Fruit fly (Drosophila melanogaster): ENCODE measurements around the gene CG10479.

Gene CG10479

dm6 chr3L:5974575-5975421 is 1.0 kb downstream of the CG10479 start (continued):
- TF ChIP-seq hth (optimal IDR thresholded peaks at IDR 0.05) (no peak), CG7839 (tag; optimal IDR thresholded peaks at IDR 0.05) (peak; percentile 4), CG1602 (GFP tag; optimal IDR thresholded peaks at IDR 0.05) (peak; percentile 26), CG4617 (GFP tag; optimal IDR thresholded peaks at IDR 0.05; ENCODE audit: borderline replicate concordance) (no peak), slou (GFP tag; optimal IDR thresholded peaks at IDR 0.05) (no peak), exex (tag; optimal IDR thresholded peaks at IDR 0.05) (no peak), CG6254 (GFP tag; optimal IDR thresholded peaks at IDR 0.05) (peak; percentile 66), CG6175 (GFP tag; IDR thresholded peaks at IDR 0.05) (no peak), CG9215 (GFP tag; IDR thresholded peaks at IDR 0.05) (no peak), HmgD (GFP tag; optimal IDR thresholded peaks at IDR 0.05) (no peak), H15 (GFP tag; IDR thresholded peaks at IDR 0.05) (no peak), CG1792 (GFP tag; optimal IDR thresholded peaks at IDR 0.05) (peak; percentile 59), schlank (tag; optimal IDR thresholded peaks at IDR 0.05) (no peak), CG8290 (GFP tag; optimal IDR thresholded peaks at IDR 0.05) (peak; percentile 53), CG8290 (tag; optimal IDR thresholded peaks at IDR 0.05) (peak in 1 of 2 experiments; percentile 79), MBD-R2 (GFP tag; IDR thresholded peaks at IDR 0.05) (no peak), Meics (GFP tag; optimal IDR thresholded peaks at IDR 0.05) (no peak), phol (tag; optimal IDR thresholded peaks at IDR 0.05) (peak; percentile 10), ase (GFP tag; IDR thresholded peaks at IDR 0.05) (no peak), Nf-YB (GFP tag; optimal IDR thresholded peaks at IDR 0.05) (peak; percentile 1), Dbx (GFP tag; IDR thresholded peaks at IDR 0.05) (no peak), stwl (tag; optimal IDR thresholded peaks at IDR 0.05) (no peak), CG42726 (GFP tag; IDR thresholded peaks at IDR 0.05; ENCODE audit: partially characterized antibody) (no peak), Myb (GFP tag; optimal IDR thresholded peaks at IDR 0.05) (no peak), CG15514 (GFP tag; optimal IDR thresholded peaks at IDR 0.05) (no peak), sob (GFP tag; IDR thresholded peaks at IDR 0.05) (no peak), ttk (GFP tag; IDR thresholded peaks at IDR 0.05) (no peak), Poxn (GFP tag; IDR thresholded peaks at IDR 0.05) (no peak), knrl (GFP tag; IDR thresholded peaks at IDR 0.05; ENCODE audit: partially characterized antibody) (no peak), bsh (GFP tag; optimal IDR thresholded peaks at IDR 0.05) (peak in 1 of 2 experiments; percentile 66), CG15269 (tag; optimal IDR thresholded peaks at IDR 0.05) (peak; percentile 44), CG31224 (GFP tag; IDR thresholded peaks at IDR 0.05) (no peak), CG34422 (GFP tag; IDR thresholded peaks at IDR 0.05) (no peak), Hr78 (GFP tag; optimal IDR thresholded peaks at IDR 0.05) (peak in 1 of 2 experiments; percentile 54), CG15073 (GFP tag; optimal IDR thresholded peaks at IDR 0.05) (no peak), ara (GFP tag; IDR thresholded peaks at IDR 0.05) (peak; percentile 75; the same call in 1 of the 2 replicates), CG14667 (GFP tag; IDR thresholded peaks at IDR 0.05) (no peak), CG5180 (GFP tag; optimal IDR thresholded peaks at IDR 0.05) (peak; percentile 34), NFAT (GFP tag; IDR thresholded peaks at IDR 0.05) (no peak), CG12391 (tag; optimal IDR thresholded peaks at IDR 0.05) (peak; percentile 26), CG2120 (GFP tag; optimal IDR thresholded peaks at IDR 0.05) (no peak), Atf6 (GFP tag; IDR thresholded peaks at IDR 0.05) (no peak), row (GFP tag; IDR thresholded peaks at IDR 0.05) (no peak), CG15011 (GFP tag; optimal IDR thresholded peaks at IDR 0.05) (peak; percentile 18), CG17328 (GFP tag; IDR thresholded peaks at IDR 0.05) (no peak; the same call in 1 of the 2 replicates), CG3281 (GFP tag; optimal IDR thresholded peaks at IDR 0.05) (no peak), crp (GFP tag; optimal IDR thresholded peaks at IDR 0.05) (no peak), sc (optimal IDR thresholded peaks at IDR 0.05) (no peak), sc (GFP tag; optimal IDR thresholded peaks at IDR 0.05) (peak; percentile 72), ab (GFP tag; optimal IDR thresholded peaks at IDR 0.05) (no peak)

Measured in whole organism, embryonic.